Worm (Caenorhabditis elegans): ENCODE data around the gene ubq-2.
A peak's percentile ranks its signal among the peaks of the same experiment; 100 is the strongest.

Gene ubq-2

ce11 chrIII:12978473-12979174 is at the start of gene ubq-2, which contains the start of gene frg-1:
Gene ubq-2 (minus strand): TSS chrIII:12978523.
Gene frg-1 (plus strand): TSS chrIII:12979162.
- TF ChIP-seq lsy-2 (tag; optimal IDR thresholded peaks at IDR 0.05) = peak; percentile 98
- peak; percentile 12 for TF ChIP-seq unc-120 (tag; optimal IDR thresholded peaks at IDR 0.05; ENCODE audit: poor library complexity, severe bottlenecking)
- TF ChIP-seq ham-2 (GFP tag; optimal IDR thresholded peaks at IDR 0.05) = no peak
- TF ChIP-seq pha-4 (tag; optimal IDR thresholded peaks at IDR 0.05) = peak; percentile 60
- TF ChIP-seq lin-13 (tag; optimal IDR thresholded peaks at IDR 0.05) = peak; percentile 76
- TF ChIP-seq drap-1 (GFP tag; optimal IDR thresholded peaks at IDR 0.05) = no peak
- no peak for TF ChIP-seq ztf-11 (tag; optimal IDR thresholded peaks at IDR 0.05)
- TF ChIP-seq lin-32 (GFP tag; optimal IDR thresholded peaks at IDR 0.05) = no peak
- TF ChIP-seq hlh-1 (tag; optimal IDR thresholded peaks at IDR 0.05) = peak; percentile 11
- peak; percentile 71 for TF ChIP-seq nhr-237 (tag; optimal IDR thresholded peaks at IDR 0.05)
- TF ChIP-seq elt-3 (tag; optimal IDR thresholded peaks at IDR 0.05) = no peak
- TF ChIP-seq mep-1 (tag; optimal IDR thresholded peaks at IDR 0.05) = peak; percentile 19
- peak; percentile 10 for TF ChIP-seq mls-2 (tag; optimal IDR thresholded peaks at IDR 0.05)
- TF ChIP-seq sem-2 (GFP tag; optimal IDR thresholded peaks at IDR 0.05) = no peak
- TF ChIP-seq ces-1 (GFP tag; optimal IDR thresholded peaks at IDR 0.05) = peak; percentile 10
- TF ChIP-seq unc-39 (tag; optimal IDR thresholded peaks at IDR 0.05) = no peak
- no peak for TF ChIP-seq nhr-2 (tag; optimal IDR thresholded peaks at IDR 0.05)

- TF ChIP-seq sptf-1 (tag; optimal IDR thresholded peaks at IDR 0.05) = no peak
- no peak for TF ChIP-seq ham-2 (GFP tag; optimal IDR thresholded peaks at IDR 0.05)
- no peak for TF ChIP-seq M03D4.4 (tag; optimal IDR thresholded peaks at IDR 0.05)
- no peak for TF ChIP-seq snpc-4 (tag; optimal IDR thresholded peaks at IDR 0.05)
Measured at ce11 chrIII:13027949-13028348, 49.6 kb upstream of the ubq-2 start.

- TF ChIP-seq M03D4.4 (tag; optimal IDR thresholded peaks at IDR 0.05) = no peak
- no peak for TF ChIP-seq elt-1 (tag; optimal IDR thresholded peaks at IDR 0.05; ENCODE audit: borderline replicate concordance, insufficient read depth)
- no peak for TF ChIP-seq unc-120 (tag; optimal IDR thresholded peaks at IDR 0.05; ENCODE audit: poor library complexity, severe bottlenecking)
- no peak for TF ChIP-seq ceh-43 (GFP tag; optimal IDR thresholded peaks at IDR 0.05)
- no peak for TF ChIP-seq pha-4 (tag; optimal IDR thresholded peaks at IDR 0.05)
Measured at ce11 chrIII:13024281-13024680, 46.0 kb upstream of the ubq-2 start, which contains the start of gene cyp-13A12. Gene cyp-13A12 (plus strand): TSS chrIII:13024547.

- TF ChIP-seq ceh-39 (tag; optimal IDR thresholded peaks at IDR 0.05) (no peak), mep-1 (tag; optimal IDR thresholded peaks at IDR 0.05) (no peak), snpc-4 (tag; optimal IDR thresholded peaks at IDR 0.05) (no peak), blmp-1 (tag; optimal IDR thresholded peaks at IDR 0.05) (no peak), pha-4 (tag; optimal IDR thresholded peaks at IDR 0.05) (no peak), nhr-76 (tag; optimal IDR thresholded peaks at IDR 0.05) (no peak), bed-3 (GFP tag; optimal IDR thresholded peaks at IDR 0.05) (no peak), elt-1 (tag; optimal IDR thresholded peaks at IDR 0.05; ENCODE audit: borderline replicate concordance, insufficient read depth) (no peak), mls-2 (tag; optimal IDR thresholded peaks at IDR 0.05) (no peak), hlh-1 (tag; optimal IDR thresholded peaks at IDR 0.05) (no peak), mab-5 (tag; optimal IDR thresholded peaks at IDR 0.05) (no peak), cnd-1 (tag; optimal IDR thresholded peaks at IDR 0.05) (no peak), ces-1 (GFP tag; optimal IDR thresholded peaks at IDR 0.05) (no peak), lsy-2 (tag; optimal IDR thresholded peaks at IDR 0.05) (no peak), nhr-12 (tag; optimal IDR thresholded peaks at IDR 0.05) (no peak)
Measured at ce11 chrIII:13020741-13021140, 42.4 kb upstream of the ubq-2 start, which contains the start of gene cyp-13A11. Gene cyp-13A11 (plus strand): TSS chrIII:13021006.

- TF ChIP-seq blmp-1 (tag; optimal IDR thresholded peaks at IDR 0.05) (no peak), lsy-2 (tag; optimal IDR thresholded peaks at IDR 0.05) (no peak), M03D4.4 (tag; optimal IDR thresholded peaks at IDR 0.05) (no peak), sem-2 (GFP tag; optimal IDR thresholded peaks at IDR 0.05) (no peak), unc-39 (tag; optimal IDR thresholded peaks at IDR 0.05) (no peak), ces-1 (GFP tag; optimal IDR thresholded peaks at IDR 0.05) (no peak), lin-32 (GFP tag; optimal IDR thresholded peaks at IDR 0.05) (no peak), nhr-28 (tag; optimal IDR thresholded peaks at IDR 0.05) (no peak), mab-5 (tag; optimal IDR thresholded peaks at IDR 0.05) (no peak), cnd-1 (tag; optimal IDR thresholded peaks at IDR 0.05) (no peak), ztf-11 (tag; optimal IDR thresholded peaks at IDR 0.05) (no peak), sptf-1 (tag; optimal IDR thresholded peaks at IDR 0.05) (no peak)
Measured at ce11 chrIII:13019547-13020098, 41.3 kb upstream of the ubq-2 start.
